Fruit fly (Drosophila melanogaster) whole organism, embryonic: ENCODE data around the gene CG32055.
A peak's percentile ranks its signal among the peaks of the same experiment; 100 is the strongest.

Experiments used
- ATbp ChIP-seq: fragments of 200-800 bp; sonication (Bioruptor generic); optimal IDR thresholded peaks from 2 replicates; lab custom pipeline; 2017; ENCODE audit warnings: missing biosample characterization, mild to moderate bottlenecking, missing genetic modification characterization, missing genetic modification reagents
- Atf6 ChIP-seq: fragments of 200-800 bp; sonication (Bioruptor generic); IDR thresholded peaks from 2 replicates; pipeline ENCODE4 v1.3.6; 2022; ENCODE audit warnings: missing biosample characterization, missing genetic modification characterization
- Blimp-1 ChIP-seq: fragments of 200-800 bp; sonication (Bioruptor generic); optimal IDR thresholded peaks from 3 replicates; lab custom pipeline; 2018; ENCODE audit warnings: missing biosample characterization, missing genetic modification characterization, mild to moderate bottlenecking, moderate library complexity, missing genetic modification reagents
- CG10209 ChIP-seq: fragments of 200-800 bp; sonication (Bioruptor generic); optimal IDR thresholded peaks from 3 replicates; lab custom pipeline; 2017; ENCODE audit warnings: missing biosample characterization, mild to moderate bottlenecking, missing genetic modification characterization, missing genetic modification reagents
- CG10321 ChIP-seq: fragments of 200-800 bp; sonication (Bioruptor generic); IDR thresholded peaks from 2 replicates; pipeline ENCODE4 v1.3.6; 2022; ENCODE audit warnings: missing biosample characterization, missing genetic modification characterization
- CG11247 ChIP-seq: fragments of 200-800 bp; sonication (Bioruptor generic); IDR thresholded peaks from 2 replicates; pipeline ENCODE4 v1.3.6; 2022; ENCODE audit warnings: missing biosample characterization, missing genetic modification characterization
- CG11560 ChIP-seq: fragments of 200-800 bp; sonication (Bioruptor generic); IDR thresholded peaks from 3 replicates; pipeline ENCODE4 v1.3.6; 2022; ENCODE audit warnings: missing biosample characterization, missing genetic modification characterization
- CG12155 ChIP-seq: fragments of 200-800 bp; sonication (Bioruptor generic); optimal IDR thresholded peaks from 3 replicates; lab custom pipeline; 2016; ENCODE audit warnings: missing biosample characterization, missing genetic modification characterization
- CG12391 ChIP-seq: fragments of 200-800 bp; sonication (Bioruptor generic); optimal IDR thresholded peaks from 3 replicates; lab custom pipeline; 2018; ENCODE audit warnings: missing biosample characterization, mild to moderate bottlenecking, missing genetic modification characterization, moderate library complexity
- CG13624 ChIP-seq: fragments of 200-800 bp; sonication (Bioruptor generic); optimal IDR thresholded peaks from 2 replicates; lab custom pipeline; 2016; ENCODE audit warnings: missing biosample characterization, missing genetic modification characterization
- CG15073 ChIP-seq: fragments of 200-800 bp; sonication (Bioruptor generic); optimal IDR thresholded peaks from 2 replicates; lab custom pipeline; 2016; ENCODE audit warnings: missing biosample characterization, missing genetic modification characterization
- CG1602 ChIP-seq: fragments of 200-800 bp; sonication (Bioruptor generic); optimal IDR thresholded peaks from 3 replicates; lab custom pipeline; 2016; ENCODE audit warnings: missing biosample characterization, missing genetic modification characterization
- CG1792 ChIP-seq: fragments of 200-800 bp; sonication (Bioruptor generic); optimal IDR thresholded peaks from 2 replicates; lab custom pipeline; 2016; ENCODE audit warnings: missing biosample characterization, missing genetic modification characterization
- CG2875 ChIP-seq: fragments of 200-800 bp; sonication (Bioruptor generic); optimal IDR thresholded peaks from 2 replicates; lab custom pipeline; 2017; ENCODE audit warnings: missing biosample characterization, mild to moderate bottlenecking, missing genetic modification characterization, missing genetic modification reagents
- CG3163 ChIP-seq: fragments of 200-800 bp; sonication (Bioruptor generic); optimal IDR thresholded peaks from 3 replicates; lab custom pipeline; 2016; ENCODE audit warnings: missing biosample characterization, missing genetic modification characterization
- CG3838 ChIP-seq: fragments of 200-800 bp; sonication (Bioruptor generic); optimal IDR thresholded peaks from 3 replicates; lab custom pipeline; 2016; ENCODE audit warnings: missing biosample characterization, missing genetic modification characterization
- CG4282 ChIP-seq: fragments of 200-800 bp; sonication (Bioruptor generic); optimal IDR thresholded peaks from 2 replicates; lab custom pipeline; 2016; ENCODE audit warnings: missing biosample characterization, missing genetic modification characterization
- CG4328 ChIP-seq: fragments of 200-800 bp; sonication (Bioruptor generic); optimal IDR thresholded peaks from 3 replicates; lab custom pipeline; 2017; ENCODE audit warnings: missing biosample characterization, missing genetic modification reagents, missing genetic modification characterization
- CG6272 ChIP-seq: fragments of 200-800 bp; sonication (Bioruptor generic); IDR thresholded peaks from 2 replicates; pipeline ENCODE4 v1.3.6; 2022; ENCODE audit warnings: missing biosample characterization, missing genetic modification characterization
- CG7987 ChIP-seq: fragments of 200-800 bp; sonication (Bioruptor generic); optimal IDR thresholded peaks from 2 replicates; lab custom pipeline; 2018; ENCODE audit warnings: missing biosample characterization, mild to moderate bottlenecking, missing genetic modification characterization, moderate library complexity
- CG8388 ChIP-seq: fragments of 200-800 bp; sonication (Bioruptor generic); optimal IDR thresholded peaks from 2 replicates; lab custom pipeline; 2019; ENCODE audit warnings: missing biosample characterization, mild to moderate bottlenecking, missing genetic modification characterization, moderate library complexity
- CG9817 ChIP-seq: fragments of 200-800 bp; sonication (Bioruptor generic); optimal IDR thresholded peaks from 2 replicates; lab custom pipeline; 2018; ENCODE audit warnings: missing biosample characterization, mild to moderate bottlenecking, missing genetic modification characterization, moderate library complexity
- CHES-1-like ChIP-seq: fragments of 200-800 bp; sonication (Bioruptor generic); optimal IDR thresholded peaks from 2 replicates; lab custom pipeline; 2016; ENCODE audit warnings: missing biosample characterization, missing genetic modification characterization
- D19B ChIP-seq: fragments of 200-800 bp; sonication (Bioruptor generic); optimal IDR thresholded peaks from 2 replicates; lab custom pipeline; 2017; ENCODE audit warnings: missing biosample characterization, mild to moderate bottlenecking, missing genetic modification characterization
- Dll ChIP-seq: fragments of 200-800 bp; sonication (Bioruptor generic); IDR thresholded peaks from 4 replicates; pipeline ENCODE4 v1.3.6; 2022; ENCODE audit warnings: missing biosample characterization, missing genetic modification characterization; ENCODE audit not compliant: partially characterized antibody
- Dref ChIP-seq: fragments of 200-800 bp; sonication (Bioruptor generic); IDR thresholded peaks from 2 replicates; pipeline ENCODE4 v1.3.6; 2022; ENCODE audit warnings: missing biosample characterization, missing genetic modification characterization
- HHEX ChIP-seq: fragments of 200-800 bp; sonication (Bioruptor generic); optimal IDR thresholded peaks from 3 replicates; lab custom pipeline; 2017; ENCODE audit warnings: missing biosample characterization, mild to moderate bottlenecking, missing genetic modification characterization, missing genetic modification reagents
- HLH4C ChIP-seq: fragments of 200-800 bp; sonication (Bioruptor generic); IDR thresholded peaks from 3 replicates; pipeline ENCODE4 v1.3.6; 2022; ENCODE audit warnings: missing biosample characterization, missing genetic modification characterization; ENCODE audit not compliant: partially characterized antibody
- Hand ChIP-seq: fragments of 200-800 bp; sonication (Bioruptor generic); optimal IDR thresholded peaks from 2 replicates; lab custom pipeline; 2017; ENCODE audit warnings: mild to moderate bottlenecking, missing biosample characterization, missing genetic modification reagents, missing genetic modification characterization
- Hr3 ChIP-seq: fragments of 200-800 bp; sonication (Bioruptor generic); optimal IDR thresholded peaks from 3 replicates; lab custom pipeline; 2016; ENCODE audit warnings: missing biosample characterization, missing genetic modification characterization
- bowl ChIP-seq: fragments of 200-800 bp; sonication (Bioruptor generic); IDR thresholded peaks from 2 replicates; pipeline ENCODE4 v1.3.6; 2022; ENCODE audit warnings: missing biosample characterization, missing genetic modification characterization
- dm ChIP-seq: fragments of 200-800 bp; sonication (Bioruptor generic); optimal IDR thresholded peaks from 3 replicates; lab custom pipeline; 2016; ENCODE audit warnings: missing biosample characterization, missing genetic modification characterization
- dmrt99B ChIP-seq: fragments of 200-800 bp; sonication (Bioruptor generic); optimal IDR thresholded peaks from 2 replicates; lab custom pipeline; 2018; ENCODE audit warnings: missing biosample characterization, mild to moderate bottlenecking, missing genetic modification characterization, moderate library complexity
- ewg ChIP-seq: fragments of 200-800 bp; sonication (Bioruptor generic); optimal IDR thresholded peaks from 3 replicates; lab custom pipeline; 2017; ENCODE audit warnings: mild to moderate bottlenecking, missing biosample characterization, missing genetic modification reagents, missing genetic modification characterization
- gce ChIP-seq: fragments of 200-800 bp; sonication (Bioruptor generic); IDR thresholded peaks from 3 replicates; pipeline ENCODE4 v1.3.6; 2022; ENCODE audit warnings: missing biosample characterization, missing genetic modification characterization
- grau ChIP-seq: fragments of 200-800 bp; optimal IDR thresholded peaks from 3 replicates; lab custom pipeline; 2019; ENCODE audit warnings: missing biosample characterization, mild to moderate bottlenecking, missing genetic modification characterization, moderate library complexity
- gro ChIP-seq: fragments of 200-800 bp; sonication (Bioruptor generic); optimal IDR thresholded peaks from 2 replicates; lab custom pipeline; 2016; ENCODE audit warnings: missing biosample characterization, missing genetic modification characterization
- ham ChIP-seq: fragments of 200-800 bp; sonication (Bioruptor generic); IDR thresholded peaks from 2 replicates; pipeline ENCODE4 v1.3.6; 2022; ENCODE audit warnings: missing biosample characterization, missing genetic modification characterization
- hbn ChIP-seq: fragments of 200-800 bp; sonication (Bioruptor generic); IDR thresholded peaks from 2 replicates; pipeline ENCODE4 v1.3.6; 2022; ENCODE audit warnings: missing biosample characterization, missing genetic modification characterization; ENCODE audit not compliant: partially characterized antibody
- hth ChIP-seq: fragments of >200 bp; optimal IDR thresholded peaks from 2 replicates; lab custom pipeline; 2017; ENCODE audit warnings: inconsistent platforms
- jumu ChIP-seq: fragments of 200-800 bp; sonication (Bioruptor generic); optimal IDR thresholded peaks from 3 replicates; lab custom pipeline; 2016; ENCODE audit warnings: missing biosample characterization, missing genetic modification characterization
- lmd ChIP-seq: fragments of 200-800 bp; sonication (Bioruptor generic); IDR thresholded peaks from 2 replicates; pipeline ENCODE4 v1.3.6; 2022; ENCODE audit warnings: missing biosample characterization, missing genetic modification characterization
- pb ChIP-seq: fragments of 200-800 bp; sonication (Bioruptor generic); optimal IDR thresholded peaks from 3 replicates; lab custom pipeline; 2016; ENCODE audit warnings: missing biosample characterization, missing genetic modification characterization
- phol ChIP-seq: fragments of 200-800 bp; sonication (Bioruptor generic); optimal IDR thresholded peaks from 3 replicates; lab custom pipeline; 2018; ENCODE audit warnings: missing biosample characterization, mild to moderate bottlenecking, missing genetic modification characterization, moderate library complexity
- pros ChIP-seq: fragments of 200-800 bp; sonication (Bioruptor generic); optimal IDR thresholded peaks from 3 replicates; lab custom pipeline; 2019; ENCODE audit warnings: missing biosample characterization, mild to moderate bottlenecking, missing genetic modification characterization, moderate library complexity
- ro ChIP-seq: fragments of 200-800 bp; sonication (Bioruptor generic); IDR thresholded peaks from 2 replicates; pipeline ENCODE4 v1.3.6; 2022; ENCODE audit warnings: missing biosample characterization, missing genetic modification characterization
- sd ChIP-seq: fragments of 200-800 bp; sonication (Bioruptor generic); optimal IDR thresholded peaks from 3 replicates; lab custom pipeline; 2018; ENCODE audit warnings: missing biosample characterization, mild to moderate bottlenecking, missing genetic modification characterization, moderate library complexity
- sens ChIP-seq: fragments of 200-800 bp; sonication (Bioruptor generic); peaks from one replicate; lab custom pipeline; 2016; ENCODE audit warnings: missing biosample characterization, missing genetic modification characterization
- trh ChIP-seq: fragments of 200-800 bp; sonication (Bioruptor generic); optimal IDR thresholded peaks from 2 replicates; lab custom pipeline; 2016; ENCODE audit warnings: missing biosample characterization, missing genetic modification characterization
- unpg ChIP-seq: fragments of 200-800 bp; sonication (Bioruptor generic); optimal IDR thresholded peaks from 3 replicates; lab custom pipeline; 2018; ENCODE audit warnings: missing biosample characterization, mild to moderate bottlenecking, missing genetic modification characterization, moderate library complexity
- yki ChIP-seq: fragments of >200 bp; optimal IDR thresholded peaks from 3 replicates; lab custom pipeline; 2018

The CG32055 gene

dm6 chr3L:10206226-10206968 is 13.6 kb downstream of the CG32055 start (continued):
- TF ChIP-seq CG12391 (tag; lab: Kevin White, UChicago) (peak; percentile 52), CHES-1-like (GFP tag; lab: Kevin White, UChicago) (no peak), CG3163 (no peak), D19B (GFP tag; lab: Kevin White, UChicago) (no peak), CG11560 (tag; lab: Robert Waterston, UW) (no peak), Atf6 (GFP tag; lab: Robert Waterston, UW) (no peak), Dll (GFP tag; lab: Robert Waterston, UW) (no peak), bowl (no peak), CG15073 (GFP tag; lab: Kevin White, UChicago) (no peak), CG6272 (no peak), dm (GFP tag; lab: Kevin White, UChicago) (no peak), jumu (GFP tag; lab: Kevin White, UChicago) (no peak), hbn (GFP tag; lab: Robert Waterston, UW) (no peak), pros (GFP tag; lab: Kevin White, UChicago) (no peak), unpg (peak; percentile 64), gro (GFP tag; lab: Kevin White, UChicago) (no peak), CG4328 (no peak), CG4282 (GFP tag; lab: Kevin White, UChicago) (no peak), Hr3 (GFP tag; lab: Kevin White, UChicago) (peak; percentile 6), ATbp (GFP tag; lab: Kevin White, UChicago) (peak; percentile 81), Dref (GFP tag; lab: Robert Waterston, UW) (no peak), CG3838 (GFP tag; lab: Kevin White, UChicago) (no peak), phol (peak; percentile 85), Hand (GFP tag; lab: Kevin White, UChicago) (no peak), CG11247 (GFP tag; lab: Robert Waterston, UW) (no peak), pb (no peak), sens (GFP tag; lab: Kevin White, UChicago) (peak; percentile 93), CG9817 (tag; lab: Kevin White, UChicago) (no peak), Blimp-1 (GFP tag; lab: Kevin White, UChicago) (peak; percentile 99), gce (GFP tag; lab: Robert Waterston, UW) (0 out of 3 replicates have a peak, but pooled peaks have one; percentile 36), ham (GFP tag; lab: Robert Waterston, UW) (no peak), CG10321 (GFP tag; lab: Robert Waterston, UW) (no peak), ro (no peak), HLH4C (GFP tag; lab: Robert Waterston, UW) (no peak), CG1792 (GFP tag; lab: Kevin White, UChicago) (no peak), CG2875 (peak; percentile 57), CG10209 (GFP tag; lab: Kevin White, UChicago) (peak; percentile 34), CG8388 (GFP tag; lab: Kevin White, UChicago) (peak; percentile 70), CG1602 (GFP tag; lab: Kevin White, UChicago) (no peak), sd (tag; lab: Kevin White, UChicago) (peak; percentile 77), CG7987 (no peak), ewg (GFP tag; lab: Kevin White, UChicago) (peak; percentile 50), CG12155 (GFP tag; lab: Kevin White, UChicago) (no peak), lmd (peak; percentile 35), CG13624 (no peak), trh (GFP tag; lab: Kevin White, UChicago) (no peak), HHEX (GFP tag; lab: Kevin White, UChicago) (peak; percentile 53), yki (lab: Kevin White, UChicago) (no peak), hth (lab: Kevin White, UChicago) (no peak), dmrt99B (tag; lab: Kevin White, UChicago) (peak; percentile 79), grau (tag; lab: Kevin White, UChicago) (peak; percentile 51)
